Fruit fly (Drosophila melanogaster): ENCODE results near the gene Gr8a.
A peak's percentile ranks its signal among the peaks of the same experiment; 100 is the strongest.

Gene Gr8a

DNA sequence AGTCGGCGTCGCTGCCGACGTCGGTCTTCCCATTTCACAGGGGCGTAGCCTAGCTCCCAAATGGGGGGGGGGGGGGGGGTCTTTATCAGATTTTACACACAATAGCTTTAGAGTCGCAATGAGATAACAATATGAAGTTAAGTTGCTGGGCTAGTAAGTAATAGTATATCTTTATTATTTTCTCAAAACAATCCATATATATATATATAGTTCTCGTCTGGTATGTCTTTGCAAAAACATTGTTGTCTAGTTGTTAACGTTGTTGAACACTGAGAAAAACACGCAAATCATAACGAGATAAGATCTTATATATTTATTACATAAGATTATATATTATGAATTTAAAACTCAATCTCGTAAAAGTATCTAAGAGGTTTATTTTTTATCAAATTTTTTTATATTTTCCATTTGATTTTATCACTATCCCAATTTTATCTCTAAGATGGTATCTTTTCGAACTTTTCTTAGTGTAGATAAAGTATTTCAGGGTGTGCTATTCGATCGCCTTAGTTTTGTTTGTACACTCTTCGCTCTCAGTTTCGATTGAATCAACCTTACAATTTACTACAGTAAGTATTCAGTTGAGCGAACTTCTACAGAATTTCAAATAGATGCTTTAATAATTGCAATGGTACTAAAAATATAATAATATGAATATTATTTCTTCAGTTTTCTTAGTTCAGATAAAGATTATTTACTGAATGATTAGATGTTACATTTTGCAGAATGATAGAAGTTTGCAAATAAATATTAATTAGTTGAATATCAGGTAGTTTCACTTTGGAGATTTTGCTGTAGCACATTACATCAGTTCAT, 24.9 kb upstream of the Gr8a start (continued):
- TF ChIP-seq mirr (GFP tag; optimal IDR thresholded peaks at IDR 0.05) = peak; percentile 77
- TF ChIP-seq CG7372 (GFP tag; IDR thresholded peaks at IDR 0.05) = peak; percentile 85
- no peak for TF ChIP-seq pum (GFP tag; optimal IDR thresholded peaks at IDR 0.05)
- TF ChIP-seq CG14441 (GFP tag; IDR thresholded peaks at IDR 0.05) = peak; percentile 86
- TF ChIP-seq gro (GFP tag; optimal IDR thresholded peaks at IDR 0.05) = no peak
- TF ChIP-seq ato (GFP tag; IDR thresholded peaks at IDR 0.05; ENCODE audit: partially characterized antibody) = no peak
- no peak for TF ChIP-seq abd-A (tag; optimal IDR thresholded peaks at IDR 0.05)
- peak; percentile 25 for TF ChIP-seq maf-S (GFP tag; optimal IDR thresholded peaks at IDR 0.05)
- peak; percentile 79 for TF ChIP-seq CG13775 (GFP tag; optimal IDR thresholded peaks at IDR 0.05)
- peak; percentile 71; the same call in 2 of the 3 replicates for TF ChIP-seq Aef1 (GFP tag; IDR thresholded peaks at IDR 0.05)
- TF ChIP-seq CG12219 (GFP tag; optimal IDR thresholded peaks at IDR 0.05) = peak; percentile 19
- TF ChIP-seq fru (optimal IDR thresholded peaks at IDR 0.05) = no peak
- no peak for TF ChIP-seq peb (GFP tag; IDR thresholded peaks at IDR 0.05)
- no peak for TF ChIP-seq CG16813 (GFP tag; IDR thresholded peaks at IDR 0.05; ENCODE audit: partially characterized antibody)
- TF ChIP-seq PHDP (tag; optimal IDR thresholded peaks at IDR 0.05) = peak; percentile 81
- TF ChIP-seq Bdp1 (GFP tag; optimal IDR thresholded peaks at IDR 0.05) = peak; percentile 31
- peak; percentile 12 for TF ChIP-seq ewg (GFP tag; optimal IDR thresholded peaks at IDR 0.05)
- TF ChIP-seq CG42726 (GFP tag; IDR thresholded peaks at IDR 0.05; ENCODE audit: partially characterized antibody) = no peak
- peak; percentile 76 for TF ChIP-seq CG10543 (GFP tag; optimal IDR thresholded peaks at IDR 0.05)
- TF ChIP-seq CG33557 (GFP tag; optimal IDR thresholded peaks at IDR 0.05) = no peak
- peak; percentile 64 for TF ChIP-seq CG13296 (GFP tag; optimal IDR thresholded peaks at IDR 0.05)
- TF ChIP-seq gt (GFP tag; IDR thresholded peaks at IDR 0.05) = no peak
- peak; percentile 45; the same call in 1 of the 3 replicates for TF ChIP-seq Optix (GFP tag; IDR thresholded peaks at IDR 0.05)
- no peak for TF ChIP-seq kah (GFP tag; optimal IDR thresholded peaks at IDR 0.05)
- TF ChIP-seq da (GFP tag; optimal IDR thresholded peaks at IDR 0.05) = no peak
- TF ChIP-seq ase (GFP tag; IDR thresholded peaks at IDR 0.05) = peak; percentile 59; the same call in 1 of the 3 replicates
- peak; percentile 85 for TF ChIP-seq E2f1 (GFP tag; IDR thresholded peaks at IDR 0.05)
- no peak for TF ChIP-seq hkb (optimal IDR thresholded peaks at IDR 0.05)
- TF ChIP-seq hkb (GFP tag; IDR thresholded peaks at IDR 0.05) = peak; percentile 64
- no peak for TF ChIP-seq CG2129 (GFP tag; IDR thresholded peaks at IDR 0.05; ENCODE audit: partially characterized antibody)
- peak; percentile 72 for TF ChIP-seq CG11696 (GFP tag; IDR thresholded peaks at IDR 0.05)
- TF ChIP-seq lbe (GFP tag; optimal IDR thresholded peaks at IDR 0.05) = no peak
- peak in 1 of 2 experiments; percentile 39 for TF ChIP-seq bsh (GFP tag; optimal IDR thresholded peaks at IDR 0.05)
- TF ChIP-seq CG12236 (GFP tag; optimal IDR thresholded peaks at IDR 0.05) = no peak
- no peak for TF ChIP-seq CG2875 (GFP tag; optimal IDR thresholded peaks at IDR 0.05)
- TF ChIP-seq odd (GFP tag; optimal IDR thresholded peaks at IDR 0.05) = peak; percentile 58
- TF ChIP-seq Mad (GFP tag; optimal IDR thresholded peaks at IDR 0.05) = no peak
- TF ChIP-seq B-H1 (GFP tag; IDR thresholded peaks at IDR 0.05) = peak; percentile 49
- peak; percentile 2 for TF ChIP-seq jing (GFP tag; optimal IDR thresholded peaks at IDR 0.05)
- no peak for TF ChIP-seq CG3995 (GFP tag; optimal IDR thresholded peaks at IDR 0.05)
- TF ChIP-seq usp (GFP tag; optimal IDR thresholded peaks at IDR 0.05) = no peak
- peak; percentile 38 for TF ChIP-seq CG14710 (tag; optimal IDR thresholded peaks at IDR 0.05)
- no peak for TF ChIP-seq CG8944 (GFP tag; optimal IDR thresholded peaks at IDR 0.05)
- TF ChIP-seq repo (GFP tag; optimal IDR thresholded peaks at IDR 0.05) = no peak
- TF ChIP-seq Hey (tag; optimal IDR thresholded peaks at IDR 0.05) = no peak
- peak; percentile 64 for TF ChIP-seq CG18262 (tag; optimal IDR thresholded peaks at IDR 0.05)
- peak; percentile 78; the same call in 2 of the 3 replicates for TF ChIP-seq otp (GFP tag; IDR thresholded peaks at IDR 0.05)
- peak; percentile 95 for TF ChIP-seq lab (GFP tag; optimal IDR thresholded peaks at IDR 0.05)

All from whole organism, embryonic.